Worm (Caenorhabditis elegans): Measurements from ENCODE around the gene Y111B2A.12.

Y111B2A.12 gene

ce11 chrIII:12614161-12614560 lies 5.1 kb downstream of the Y111B2A.12 start:
- TF ChIP-seq mxl-2 (GFP tag; conservative IDR thresholded peaks at IDR 0.05) (no peak), tag-97 (GFP tag; IDR thresholded peaks at IDR 0.05) (no peak), aha-1 (tag) (peak; percentile 80), duxl-1 (tag; optimal IDR thresholded peaks at IDR 0.05; ENCODE audit: poor library complexity) (no peak)

ce11 chrIII:12614669-12615451 lies 5.8 kb downstream of the Y111B2A.12 start:
- TF ChIP-seq mxl-3 (GFP tag; optimal IDR thresholded peaks at IDR 0.05) (peak; percentile 41), mes-2 (tag; optimal IDR thresholded peaks at IDR 0.05; ENCODE audit: poor library complexity, severe bottlenecking) (peak; percentile 38), dmd-6 (GFP tag; IDR thresholded peaks at IDR 0.05) (peak; percentile 86), snpc-4 (tag; optimal IDR thresholded peaks at IDR 0.05) (no peak), ZK546.5 (tag; optimal IDR thresholded peaks at IDR 0.05) (no peak), Y75B8A.6 (GFP tag; IDR thresholded peaks at IDR 0.05) (0 out of 2 replicates have a peak, but pooled peaks have one; percentile 9), daf-19 (GFP tag; conservative IDR thresholded peaks at IDR 0.05) (no peak), ceh-82 (tag; optimal IDR thresholded peaks at IDR 0.05) (no peak), F37D6.2 (tag; optimal IDR thresholded peaks at IDR 0.05) (no peak), nhr-41 (GFP tag; IDR thresholded peaks at IDR 0.05) (no peak), lin-1 (GFP tag; IDR thresholded peaks at IDR 0.05) (0 out of 2 replicates have a peak, but pooled peaks have one; percentile 16), dmd-8 (GFP tag; IDR thresholded peaks at IDR 0.05) (no peak), zag-1 (tag; optimal IDR thresholded peaks at IDR 0.05) (no peak), fkh-10 (GFP tag; optimal IDR thresholded peaks at IDR 0.05) (no peak), nhr-48 (tag; optimal IDR thresholded peaks at IDR 0.05) (peak; percentile 37), lim-7 (GFP tag; IDR thresholded peaks at IDR 0.05) (0 out of 2 replicates have a peak, but pooled peaks have one; percentile 4), vab-7 (GFP tag; IDR thresholded peaks at IDR 0.05) (no peak), T20F7.1 (GFP tag; optimal IDR thresholded peaks at IDR 0.05) (peak; percentile 64), ceh-62 (tag; optimal IDR thresholded peaks at IDR 0.05) (no peak), cey-2 (tag; optimal IDR thresholded peaks at IDR 0.05; ENCODE audit: borderline replicate concordance, insufficient read depth) (no peak), ceh-32 (tag; optimal IDR thresholded peaks at IDR 0.05; ENCODE audit: poor library complexity) (no peak), F26F4.8 (GFP tag; conservative IDR thresholded peaks at IDR 0.05) (no peak), zfp-2 (tag; optimal IDR thresholded peaks at IDR 0.05) (peak; percentile 3), set-16 (GFP tag; IDR thresholded peaks at IDR 0.05) (peak; percentile 38; the same call in 1 of the 2 replicates), ceh-20 (GFP tag; IDR thresholded peaks at IDR 0.05) (no peak), fos-1 (tag; optimal IDR thresholded peaks at IDR 0.05) (no peak), hmg-1.1 (GFP tag; IDR thresholded peaks at IDR 0.05) (peak; percentile 35), hlh-30 (tag; optimal IDR thresholded peaks at IDR 0.05; ENCODE audit: insufficient read depth) (peak; percentile 94), spr-1 (tag; optimal IDR thresholded peaks at IDR 0.05) (no peak), ces-1 (GFP tag; optimal IDR thresholded peaks at IDR 0.05) (no peak), mxl-2 (GFP tag; conservative IDR thresholded peaks at IDR 0.05) (no peak), Y5F2A.4 (GFP tag; optimal IDR thresholded peaks at IDR 0.05) (no peak), hif-1 (tag; optimal IDR thresholded peaks at IDR 0.05) (peak in 1 of 2 experiments; percentile 59), T26A8.4 (GFP tag; IDR thresholded peaks at IDR 0.05) (peak; percentile 45; the same call in 1 of the 2 replicates), ama-1 (optimal IDR thresholded peaks at IDR 0.05) (peak; percentile 37), unc-130 (GFP tag; optimal IDR thresholded peaks at IDR 0.05) (no peak), lsy-2 (tag; optimal IDR thresholded peaks at IDR 0.05) (peak; percentile 43 to 62), D1046.2 (GFP tag; IDR thresholded peaks at IDR 0.05) (no peak), lin-38 (GFP tag; IDR thresholded peaks at IDR 0.05) (peak; percentile 51), snpc-1.2 (GFP tag; IDR thresholded peaks at IDR 0.05) (no peak), nhr-6 (tag; optimal IDR thresholded peaks at IDR 0.05) (peak; percentile 67), duxl-1 (tag; optimal IDR thresholded peaks at IDR 0.05; ENCODE audit: poor library complexity) (peak; percentile 40), daf-12 (tag; optimal IDR thresholded peaks at IDR 0.05) (no peak), egl-27 (tag; optimal IDR thresholded peaks at IDR 0.05) (no peak)

All from whole organism, L4 larva.